Worm (Caenorhabditis elegans): Measurements from ENCODE around the gene F41G4.7.

DNA sequence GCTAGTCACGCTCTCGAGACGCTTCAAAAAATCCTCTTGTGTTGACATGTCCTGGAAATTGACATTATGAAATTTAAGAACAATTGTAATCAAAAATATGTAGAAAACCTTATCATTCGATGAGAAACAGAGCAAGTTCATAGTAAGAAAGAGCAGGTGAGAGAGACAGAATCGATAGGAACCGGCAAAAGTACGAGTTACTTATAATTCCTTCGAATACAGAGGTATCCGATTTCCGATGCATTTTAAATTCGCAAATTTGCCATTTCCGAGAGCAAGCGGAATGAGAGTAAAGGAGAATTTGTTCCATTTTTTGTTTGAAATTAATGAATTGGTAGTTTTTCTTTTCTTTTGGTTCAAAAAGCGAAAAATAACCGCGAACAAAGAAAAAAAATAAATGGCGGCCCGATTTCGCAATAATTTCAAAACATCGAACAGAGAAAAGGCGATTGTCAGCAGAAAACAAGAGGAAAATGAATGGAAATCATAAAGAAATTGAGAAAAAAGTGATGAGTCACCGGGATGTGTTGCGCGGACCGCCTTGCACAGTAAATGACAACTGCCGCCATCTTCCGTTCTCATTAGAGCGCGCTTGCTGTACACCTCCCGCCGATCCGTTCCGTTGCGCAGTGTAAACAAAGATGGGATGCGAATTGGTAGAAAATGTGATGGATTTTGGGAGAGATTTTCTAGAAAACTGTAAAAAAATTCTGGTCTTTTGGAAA is 22.4 kb downstream of the F41G4.7 start, which contains the start of gene cas-1:
- TF ChIP-seq unc-62 (GFP tag; optimal IDR thresholded peaks at IDR 0.05) (no peak), nhr-25 (tag; optimal IDR thresholded peaks at IDR 0.05) (peak; percentile 3), ztf-4 (tag; optimal IDR thresholded peaks at IDR 0.05) (no peak)
